Worm (Caenorhabditis elegans): ENCODE results near the gene C28G1.6.

The C28G1.6 gene

ce11 chrX:8805475-8805874 lies 25.6 kb downstream of the C28G1.6 start:
- TF ChIP-seq flt-1 (GFP tag; IDR thresholded peaks at IDR 0.05) (no peak), ref-1 (GFP tag; conservative IDR thresholded peaks at IDR 0.05) (no peak)

- TF ChIP-seq med-1 (GFP tag; optimal IDR thresholded peaks at IDR 0.05; ENCODE audit: insufficient read depth): no peak
- no peak for TF ChIP-seq ztf-29 (GFP tag; IDR thresholded peaks at IDR 0.05)
- TF ChIP-seq tab-1 (GFP tag; IDR thresholded peaks at IDR 0.05): no peak
- peak; percentile 2 for TF ChIP-seq cog-1 (tag; optimal IDR thresholded peaks at IDR 0.05)
- TF ChIP-seq ztf-23 (GFP tag; IDR thresholded peaks at IDR 0.05): no peak
Observed at ce11 chrX:8800983-8801382, 30.1 kb downstream of the C28G1.6 start.

- TF ChIP-seq T22C8.4 (GFP tag; IDR thresholded peaks at IDR 0.05) (no peak), flt-1 (GFP tag; IDR thresholded peaks at IDR 0.05) (no peak), tab-1 (GFP tag; IDR thresholded peaks at IDR 0.05) (no peak), ref-1 (GFP tag; conservative IDR thresholded peaks at IDR 0.05) (no peak), ztf-29 (GFP tag; IDR thresholded peaks at IDR 0.05) (no peak), klf-2 (GFP tag; conservative IDR thresholded peaks at IDR 0.05) (no peak), cog-1 (tag; optimal IDR thresholded peaks at IDR 0.05) (no peak), med-1 (GFP tag; optimal IDR thresholded peaks at IDR 0.05; ENCODE audit: insufficient read depth) (no peak), ztf-23 (GFP tag; IDR thresholded peaks at IDR 0.05) (no peak)
Observed at ce11 chrX:8800355-8800754, 30.7 kb downstream of the C28G1.6 start.

- no peak for TF ChIP-seq ztf-29 (GFP tag; IDR thresholded peaks at IDR 0.05)
- TF ChIP-seq klf-2 (GFP tag; conservative IDR thresholded peaks at IDR 0.05): no peak
- TF ChIP-seq ztf-23 (GFP tag; IDR thresholded peaks at IDR 0.05): no peak
Observed at ce11 chrX:8799925-8800324, 31.1 kb downstream of the C28G1.6 start.

- TF ChIP-seq tab-1 (GFP tag; IDR thresholded peaks at IDR 0.05) (no peak), flt-1 (GFP tag; IDR thresholded peaks at IDR 0.05) (no peak), cog-1 (tag; optimal IDR thresholded peaks at IDR 0.05) (no peak), ref-1 (GFP tag; conservative IDR thresholded peaks at IDR 0.05) (no peak), T22C8.4 (GFP tag; IDR thresholded peaks at IDR 0.05) (no peak), ztf-29 (GFP tag; IDR thresholded peaks at IDR 0.05) (no peak), med-1 (GFP tag; optimal IDR thresholded peaks at IDR 0.05; ENCODE audit: insufficient read depth) (no peak), klf-2 (GFP tag; conservative IDR thresholded peaks at IDR 0.05) (no peak), ztf-23 (GFP tag; IDR thresholded peaks at IDR 0.05) (no peak)
Observed at ce11 chrX:8797653-8798052, 33.4 kb downstream of the C28G1.6 start.

- TF ChIP-seq T22C8.4 (GFP tag; IDR thresholded peaks at IDR 0.05) (peak; percentile 61; the same call in 1 of the 2 replicates), cog-1 (tag; optimal IDR thresholded peaks at IDR 0.05) (no peak), tab-1 (GFP tag; IDR thresholded peaks at IDR 0.05) (no peak), ztf-23 (GFP tag; IDR thresholded peaks at IDR 0.05) (peak; percentile 65; the same call in 1 of the 2 replicates), ztf-29 (GFP tag; IDR thresholded peaks at IDR 0.05) (no peak), ref-1 (GFP tag; conservative IDR thresholded peaks at IDR 0.05) (no peak), flt-1 (GFP tag; IDR thresholded peaks at IDR 0.05) (peak; percentile 75), klf-2 (GFP tag; conservative IDR thresholded peaks at IDR 0.05) (no peak), med-1 (GFP tag; optimal IDR thresholded peaks at IDR 0.05; ENCODE audit: insufficient read depth) (no peak)
Observed at ce11 chrX:8796699-8797282, 34.3 kb downstream of the C28G1.6 start, which contains the start of gene R04E5.7. Gene R04E5.7 (minus strand): TSS chrX:8797262.

ce11 chrX:8791821-8792220 lies 39.2 kb downstream of the C28G1.6 start, which contains the start of gene chup-1:
Gene chup-1 (plus strand): TSS chrX:8792160.
- TF ChIP-seq ztf-29 (GFP tag; IDR thresholded peaks at IDR 0.05): no peak
- no peak for TF ChIP-seq ref-1 (GFP tag; conservative IDR thresholded peaks at IDR 0.05)
- no peak for TF ChIP-seq cog-1 (tag; optimal IDR thresholded peaks at IDR 0.05)
- TF ChIP-seq tab-1 (GFP tag; IDR thresholded peaks at IDR 0.05): no peak
- no peak for TF ChIP-seq klf-2 (GFP tag; conservative IDR thresholded peaks at IDR 0.05)
- TF ChIP-seq ztf-23 (GFP tag; IDR thresholded peaks at IDR 0.05): no peak
- TF ChIP-seq flt-1 (GFP tag; IDR thresholded peaks at IDR 0.05): no peak
- no peak for TF ChIP-seq T22C8.4 (GFP tag; IDR thresholded peaks at IDR 0.05)
- TF ChIP-seq med-1 (GFP tag; optimal IDR thresholded peaks at IDR 0.05; ENCODE audit: insufficient read depth): no peak

ce11 chrX:8790093-8790492 lies 41.0 kb downstream of the C28G1.6 start:
- TF ChIP-seq ztf-23 (GFP tag; IDR thresholded peaks at IDR 0.05) (no peak), med-1 (GFP tag; optimal IDR thresholded peaks at IDR 0.05; ENCODE audit: insufficient read depth) (no peak), ztf-29 (GFP tag; IDR thresholded peaks at IDR 0.05) (no peak), flt-1 (GFP tag; IDR thresholded peaks at IDR 0.05) (no peak), tab-1 (GFP tag; IDR thresholded peaks at IDR 0.05) (no peak), klf-2 (GFP tag; conservative IDR thresholded peaks at IDR 0.05) (no peak), ref-1 (GFP tag; conservative IDR thresholded peaks at IDR 0.05) (no peak), cog-1 (tag; optimal IDR thresholded peaks at IDR 0.05) (no peak), T22C8.4 (GFP tag; IDR thresholded peaks at IDR 0.05) (no peak)

- TF ChIP-seq ztf-29 (GFP tag; IDR thresholded peaks at IDR 0.05): no peak
- TF ChIP-seq ref-1 (GFP tag; conservative IDR thresholded peaks at IDR 0.05): no peak
- TF ChIP-seq klf-2 (GFP tag; conservative IDR thresholded peaks at IDR 0.05): no peak
- TF ChIP-seq med-1 (GFP tag; optimal IDR thresholded peaks at IDR 0.05; ENCODE audit: insufficient read depth): no peak
- no peak for TF ChIP-seq flt-1 (GFP tag; IDR thresholded peaks at IDR 0.05)
- no peak for TF ChIP-seq tab-1 (GFP tag; IDR thresholded peaks at IDR 0.05)
- TF ChIP-seq cog-1 (tag; optimal IDR thresholded peaks at IDR 0.05): no peak
- no peak for TF ChIP-seq T22C8.4 (GFP tag; IDR thresholded peaks at IDR 0.05)
- no peak for TF ChIP-seq ztf-23 (GFP tag; IDR thresholded peaks at IDR 0.05)
Observed at ce11 chrX:8789014-8789506, 42.0 kb downstream of the C28G1.6 start, which contains the start of gene unc-27. Gene unc-27 (plus strand): TSS chrX:8789456.

- TF ChIP-seq flt-1 (GFP tag; IDR thresholded peaks at IDR 0.05): no peak
- TF ChIP-seq ztf-29 (GFP tag; IDR thresholded peaks at IDR 0.05): no peak
- TF ChIP-seq ref-1 (GFP tag; conservative IDR thresholded peaks at IDR 0.05): no peak
- no peak for TF ChIP-seq tab-1 (GFP tag; IDR thresholded peaks at IDR 0.05)
- TF ChIP-seq cog-1 (tag; optimal IDR thresholded peaks at IDR 0.05): no peak
- TF ChIP-seq klf-2 (GFP tag; conservative IDR thresholded peaks at IDR 0.05): no peak
- TF ChIP-seq ztf-23 (GFP tag; IDR thresholded peaks at IDR 0.05): no peak
- no peak for TF ChIP-seq med-1 (GFP tag; optimal IDR thresholded peaks at IDR 0.05; ENCODE audit: insufficient read depth)
- TF ChIP-seq T22C8.4 (GFP tag; IDR thresholded peaks at IDR 0.05): no peak
Observed at ce11 chrX:8787689-8788222, 43.3 kb downstream of the C28G1.6 start.

All from whole organism, midembryonic.